Fruit fly (Drosophila melanogaster): ENCODE data around the gene CG6073.

CG6073 gene

DNA sequence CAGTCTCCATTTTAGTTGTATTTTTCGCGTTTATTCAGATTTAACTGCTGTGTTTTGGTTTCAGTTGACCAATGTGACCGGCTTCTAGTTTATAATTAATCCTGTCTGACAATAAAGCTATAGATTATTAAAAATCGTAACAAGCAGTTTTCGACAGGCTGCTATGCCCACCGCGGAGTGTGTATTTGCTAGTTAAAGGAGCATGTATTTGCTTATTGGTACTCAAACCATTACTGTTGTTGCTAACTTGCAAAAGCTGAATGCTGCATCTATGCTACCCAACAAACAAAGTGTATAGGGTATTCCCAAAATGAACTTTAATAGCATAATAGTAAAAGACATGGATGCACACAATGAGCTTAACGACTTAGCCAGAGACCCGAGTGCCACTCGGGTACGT lies at the start of gene CG6073:
Gene CG6073 (minus strand): TSS at position 100 of the 400 bp plus-strand sequence.
- TF ChIP-seq insv (optimal IDR thresholded peaks at IDR 0.05) (no peak), Sin3A (optimal IDR thresholded peaks at IDR 0.05) (no peak), psq (optimal IDR thresholded peaks at IDR 0.05) (no peak), h (optimal IDR thresholded peaks at IDR 0.05) (no peak), ttk (optimal IDR thresholded peaks at IDR 0.05) (no peak), Myc (optimal IDR thresholded peaks at IDR 0.05) (no peak)

dm6 chr3R:26237496-26237895 lies 48.9 kb upstream of the CG6073 start:
- TF ChIP-seq h (optimal IDR thresholded peaks at IDR 0.05) (no peak), Myc (optimal IDR thresholded peaks at IDR 0.05) (no peak), psq (optimal IDR thresholded peaks at IDR 0.05) (no peak), ttk (optimal IDR thresholded peaks at IDR 0.05) (no peak), insv (optimal IDR thresholded peaks at IDR 0.05) (no peak), Sin3A (optimal IDR thresholded peaks at IDR 0.05) (no peak)

dm6 chr3R:26235034-26235433 lies 46.4 kb upstream of the CG6073 start:
- TF ChIP-seq ttk (optimal IDR thresholded peaks at IDR 0.05): no peak
- TF ChIP-seq Sin3A (optimal IDR thresholded peaks at IDR 0.05): no peak
- no peak for TF ChIP-seq Myc (optimal IDR thresholded peaks at IDR 0.05)
- no peak for TF ChIP-seq insv (optimal IDR thresholded peaks at IDR 0.05)
- TF ChIP-seq h (optimal IDR thresholded peaks at IDR 0.05): no peak
- no peak for TF ChIP-seq psq (optimal IDR thresholded peaks at IDR 0.05)

- no peak for TF ChIP-seq Myc (optimal IDR thresholded peaks at IDR 0.05)
- TF ChIP-seq h (optimal IDR thresholded peaks at IDR 0.05): no peak
- no peak for TF ChIP-seq ttk (optimal IDR thresholded peaks at IDR 0.05)
- TF ChIP-seq Sin3A (optimal IDR thresholded peaks at IDR 0.05): no peak
- TF ChIP-seq insv (optimal IDR thresholded peaks at IDR 0.05): no peak
- no peak for TF ChIP-seq psq (optimal IDR thresholded peaks at IDR 0.05)
These were observed 41.4 kb upstream of the CG6073 start, which contains the start of gene CG12290 for dm6 chr3R:26230016-26230415. TSS of gene CG12290 (plus strand) at chr3R:26230248.

DNA sequence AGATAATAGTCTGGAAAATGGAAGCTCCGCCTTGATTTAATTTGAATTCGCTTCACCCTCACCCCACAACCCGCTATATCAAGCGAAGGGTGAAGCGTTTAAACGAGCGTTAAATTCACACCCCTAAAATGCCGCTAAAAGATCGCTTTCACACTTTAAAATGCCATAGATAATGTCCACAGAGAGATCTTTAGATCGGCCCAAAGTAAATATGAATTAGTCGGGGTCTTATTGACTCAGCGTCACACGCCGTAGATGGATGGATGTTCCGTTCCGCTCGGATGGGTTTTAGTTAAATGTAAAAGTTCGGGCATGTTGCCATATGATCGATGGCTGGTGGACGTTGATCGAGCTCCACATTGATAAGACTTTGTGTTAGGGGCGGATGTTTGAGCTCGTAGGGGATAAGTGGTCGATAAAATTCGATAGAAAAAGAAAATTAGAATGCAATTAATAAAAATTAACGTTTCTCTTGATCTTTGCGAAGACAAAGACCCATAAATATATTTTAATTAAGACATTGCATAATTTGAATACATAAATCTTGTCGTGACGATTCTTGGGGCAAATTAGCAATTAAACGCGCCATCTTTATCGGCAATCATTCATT lies 39.5 kb upstream of the CG6073 start:
- TF ChIP-seq psq (optimal IDR thresholded peaks at IDR 0.05) (no peak), Sin3A (optimal IDR thresholded peaks at IDR 0.05) (no peak), insv (optimal IDR thresholded peaks at IDR 0.05) (no peak), ttk (optimal IDR thresholded peaks at IDR 0.05) (no peak), h (optimal IDR thresholded peaks at IDR 0.05) (no peak), Myc (optimal IDR thresholded peaks at IDR 0.05) (no peak)

dm6 chr3R:26226506-26227277 lies 38.1 kb upstream of the CG6073 start:
- TF ChIP-seq insv (optimal IDR thresholded peaks at IDR 0.05) (no peak), Myc (optimal IDR thresholded peaks at IDR 0.05) (no peak), ttk (optimal IDR thresholded peaks at IDR 0.05) (no peak)

DNA sequence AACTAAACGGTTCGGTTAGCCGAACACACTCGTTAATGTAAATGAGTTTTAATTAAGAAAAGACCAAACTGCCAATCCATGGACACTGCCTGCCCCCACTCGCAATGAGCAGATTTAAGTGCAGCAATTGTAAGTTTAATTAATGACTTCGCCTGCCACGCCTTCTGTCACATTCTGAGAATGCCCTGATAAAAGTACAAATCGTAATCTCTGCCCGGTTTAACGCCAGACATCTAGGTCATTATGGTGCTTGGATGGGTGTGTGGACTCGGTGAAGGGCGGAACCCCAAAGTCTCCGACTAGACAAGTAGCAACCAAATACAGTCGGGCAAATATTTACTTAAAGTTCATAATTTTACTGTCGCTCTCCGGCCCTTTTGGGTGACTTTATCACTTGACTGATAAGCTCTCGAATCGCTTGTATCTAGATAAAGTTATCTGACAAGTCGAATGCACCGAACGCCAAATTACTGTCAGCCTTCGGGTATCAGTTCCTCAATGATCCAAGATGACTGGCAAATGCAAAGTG lies 33.6 kb upstream of the CG6073 start:
- TF ChIP-seq h (optimal IDR thresholded peaks at IDR 0.05) (no peak), Sin3A (optimal IDR thresholded peaks at IDR 0.05) (no peak), ttk (optimal IDR thresholded peaks at IDR 0.05) (no peak), insv (optimal IDR thresholded peaks at IDR 0.05) (no peak), Myc (optimal IDR thresholded peaks at IDR 0.05) (no peak), psq (optimal IDR thresholded peaks at IDR 0.05) (no peak)

- no peak for TF ChIP-seq Sin3A (optimal IDR thresholded peaks at IDR 0.05)
These were observed 25.7 kb upstream of the CG6073 start for dm6 chr3R:26214301-26214700.

dm6 chr3R:26212935-26213334 lies 24.3 kb upstream of the CG6073 start:
- no peak for TF ChIP-seq Sin3A (optimal IDR thresholded peaks at IDR 0.05)
- no peak for TF ChIP-seq Myc (optimal IDR thresholded peaks at IDR 0.05)
- no peak for TF ChIP-seq insv (optimal IDR thresholded peaks at IDR 0.05)
- TF ChIP-seq h (optimal IDR thresholded peaks at IDR 0.05): no peak
- no peak for TF ChIP-seq psq (optimal IDR thresholded peaks at IDR 0.05)
- no peak for TF ChIP-seq ttk (optimal IDR thresholded peaks at IDR 0.05)

- no peak for TF ChIP-seq ttk (optimal IDR thresholded peaks at IDR 0.05)
- TF ChIP-seq insv (optimal IDR thresholded peaks at IDR 0.05): no peak
- TF ChIP-seq Myc (optimal IDR thresholded peaks at IDR 0.05): no peak
- no peak for TF ChIP-seq psq (optimal IDR thresholded peaks at IDR 0.05)
- TF ChIP-seq Sin3A (optimal IDR thresholded peaks at IDR 0.05): no peak
These were observed 6.4 kb upstream of the CG6073 start for dm6 chr3R:26194933-26195452.

dm6 chr3R:26192270-26192669 lies 3.7 kb upstream of the CG6073 start:
- TF ChIP-seq insv (optimal IDR thresholded peaks at IDR 0.05) (no peak), Myc (optimal IDR thresholded peaks at IDR 0.05) (no peak), psq (optimal IDR thresholded peaks at IDR 0.05) (no peak), h (optimal IDR thresholded peaks at IDR 0.05) (no peak)

DNA sequence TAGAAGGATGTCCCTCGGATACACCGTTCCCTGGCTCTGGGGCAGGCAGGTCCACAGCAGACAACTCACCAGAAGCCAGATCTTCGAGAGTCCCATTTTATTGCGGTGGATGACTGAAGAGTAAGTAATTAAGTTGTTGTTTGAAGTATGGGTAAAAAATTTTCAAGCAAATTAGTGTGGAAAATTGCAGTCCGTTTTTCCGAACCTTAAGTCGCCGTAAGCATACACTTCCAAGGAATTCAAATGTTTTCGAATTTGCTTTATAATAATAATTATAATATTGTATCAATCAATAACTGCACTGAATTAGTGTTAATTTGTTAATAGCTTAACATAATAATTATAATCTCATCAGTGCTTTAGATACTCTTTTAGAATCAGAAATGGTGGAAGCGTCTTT lies 2.5 kb upstream of the CG6073 start, which contains the start of gene CG34129:
Gene CG34129 (minus strand): TSS at position 101 of the 400 bp plus-strand sequence.
- TF ChIP-seq Myc (optimal IDR thresholded peaks at IDR 0.05) (no peak), insv (optimal IDR thresholded peaks at IDR 0.05) (no peak), h (optimal IDR thresholded peaks at IDR 0.05) (no peak), psq (optimal IDR thresholded peaks at IDR 0.05) (no peak)
